Fruit fly (Drosophila melanogaster): Measurements from ENCODE around the gene pes.

DNA sequence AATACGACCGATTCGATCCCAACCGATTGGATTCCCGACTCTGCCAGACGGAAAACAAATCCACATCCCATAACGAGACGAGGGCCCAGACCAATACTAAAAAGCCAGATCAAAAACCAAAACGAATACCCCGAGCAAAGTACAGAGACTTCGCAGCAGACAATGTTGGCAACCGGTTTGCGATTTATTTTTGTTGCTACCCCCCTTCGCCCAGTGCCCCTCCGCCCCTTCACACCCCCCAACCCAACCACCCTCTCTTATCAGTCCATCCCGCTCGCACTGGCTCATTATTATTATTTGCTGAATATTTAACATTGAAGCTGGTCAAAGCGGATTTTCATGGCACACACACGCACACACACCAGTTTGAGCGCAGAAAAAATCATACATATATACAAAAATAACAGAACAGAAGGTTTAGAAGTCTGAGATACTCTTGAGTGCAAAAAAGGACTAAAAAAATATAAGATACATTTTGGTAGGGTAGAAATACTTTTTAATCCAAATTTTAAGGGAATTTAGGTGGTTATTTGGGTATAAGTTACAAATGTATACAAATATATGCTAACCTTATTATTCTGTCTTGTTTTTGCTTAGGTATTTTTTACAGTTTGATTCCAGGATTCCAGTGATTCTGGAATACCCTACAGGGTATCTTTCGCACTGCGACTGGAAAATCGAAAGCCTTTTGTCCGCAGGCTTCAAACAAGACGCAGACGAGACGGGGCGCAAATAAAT, 20.3 kb downstream of the pes start:
- TF ChIP-seq lz (GFP tag; optimal IDR thresholded peaks at IDR 0.05) (peak; percentile 80), Gug (GFP tag; IDR thresholded peaks at IDR 0.05) (no peak), ss (GFP tag; optimal IDR thresholded peaks at IDR 0.05) (peak; percentile 27 to 63), CG11762 (GFP tag; optimal IDR thresholded peaks at IDR 0.05; ENCODE audit: insufficient read depth) (peak; percentile 15), CG6854 (GFP tag; optimal IDR thresholded peaks at IDR 0.05) (peak; percentile 64), CG34406 (GFP tag; optimal IDR thresholded peaks at IDR 0.05) (peak; percentile 72), Sox14 (GFP tag; optimal IDR thresholded peaks at IDR 0.05) (peak; percentile 78), esn (GFP tag; optimal IDR thresholded peaks at IDR 0.05) (peak; percentile 88), OdsH (GFP tag; optimal IDR thresholded peaks at IDR 0.05) (peak; percentile 61), Blimp-1 (GFP tag; optimal IDR thresholded peaks at IDR 0.05) (peak; percentile 10), CG3032 (tag; optimal IDR thresholded peaks at IDR 0.05) (peak; percentile 40)

Measured in whole organism, prepupa.